Worm (Caenorhabditis elegans) whole organism, L4/young adult: Measurements from ENCODE around the gene F13H8.6.

Experiments
- W03F9.2 ChIP-seq: fragments of 150-350 bp; optimal IDR thresholded peaks from 2 replicates; lab custom pipeline; 2014; ENCODE audit warnings: missing biosample characterization, missing genetic modification characterization
- dao-5 ChIP-seq: sonication (generic microtip); optimal IDR thresholded peaks from 2 replicates; lab custom pipeline; 2016; ENCODE audit warnings: missing genotype, missing genetic modification characterization, moderate library complexity, missing compliant biosample characterization
- him-1 ChIP-seq: sonication (generic microtip); optimal IDR thresholded peaks from 2 replicates; lab custom pipeline; 2016; ENCODE audit warnings: missing genotype, missing genetic modification reagents, missing genetic modification characterization, missing compliant biosample characterization

- TF ChIP-seq him-1 (tag; lab: Kevin White, UChicago) (no peak), W03F9.2 (tag; lab: Kevin White, UChicago) (no peak), dao-5 (tag; lab: Kevin White, UChicago) (no peak)
Observed at ce11 chrII:6311459-6311858, 24.7 kb upstream of the F13H8.6 start.
